Worm (Caenorhabditis elegans) whole organism, young adult: ENCODE results near the gene rrf-3.

Experiments used
- ama-1 ChIP-seq, 3 experiments: fragments of 150-350 bp in 1 of 3; sonication (generic microtip) in 2 of 3; optimal IDR thresholded peaks; 2 replicates each; lab custom pipeline; 2014 to 2018; ENCODE audit warnings: missing biosample characterization in 2 of 3, missing genetic modification characterization in 2 of 3, missing genetic modification reagents in 2 of 3
- ceh-100 ChIP-seq: fragments of 200-800 bp; sonication (Bioruptor generic); IDR thresholded peaks from 2 replicates; pipeline ENCODE4 v1.3.6; 2022; ENCODE audit warnings: missing genetic modification reagents, missing genetic modification characterization, missing compliant biosample characterization
- ceh-40 ChIP-seq: fragments of 200-800 bp; sonication (Bioruptor generic); IDR thresholded peaks from 2 replicates; pipeline ENCODE4 v1.3.6; 2022; ENCODE audit warnings: missing genetic modification characterization, missing compliant biosample characterization
- ceh-79 ChIP-seq: sonication (generic microtip); optimal IDR thresholded peaks from 2 replicates; lab custom pipeline; 2017; ENCODE audit warnings: mild to moderate bottlenecking, missing genetic modification characterization, missing compliant biosample characterization
- snpc-1.1 ChIP-seq: sonication (generic microtip); optimal IDR thresholded peaks from 2 replicates; lab custom pipeline; 2017; ENCODE audit warnings: missing genetic modification characterization, mild to moderate bottlenecking, missing compliant biosample characterization, antibody characterized with exemption, moderate library complexity, missing genotype, missing genetic modification reagents; ENCODE audit not compliant: insufficient read depth

- TF ChIP-seq ama-1 (optimal IDR thresholded peaks at IDR 0.05; lab: Kevin White, UChicago): no peak
- no peak for TF ChIP-seq ama-1 (GFP tag; optimal IDR thresholded peaks at IDR 0.05; lab: Kevin White, UChicago)
- TF ChIP-seq ceh-79: no peak
- TF ChIP-seq ceh-40: no peak
- no peak for TF ChIP-seq snpc-1.1 (tag; lab: Kevin White, UChicago)
- TF ChIP-seq ceh-100 (GFP tag; lab: Robert Waterston, UW): no peak
Observed at ce11 chrII:8127794-8128193, 34.5 kb upstream of the rrf-3 start.
